Fruit fly (Drosophila melanogaster): ENCODE data around the gene Peritrophin-15a.

The Peritrophin-15a gene

dm6 chr2L:8419382-8419940 lies 23.6 kb upstream of the Peritrophin-15a start:
- no peak for TF ChIP-seq Mio (GFP tag; optimal IDR thresholded peaks at IDR 0.05)
- TF ChIP-seq CG32264 (GFP tag; optimal IDR thresholded peaks at IDR 0.05), result no peak
- TF ChIP-seq fru (GFP tag; optimal IDR thresholded peaks at IDR 0.05), result no peak
- TF ChIP-seq h (GFP tag; optimal IDR thresholded peaks at IDR 0.05), result no peak
- peak; percentile 85 for TF ChIP-seq psq (GFP tag; optimal IDR thresholded peaks at IDR 0.05)
- TF ChIP-seq Abd-B (GFP tag; optimal IDR thresholded peaks at IDR 0.05), result no peak
- TF ChIP-seq Sp1 (GFP tag; optimal IDR thresholded peaks at IDR 0.05), result peak; percentile 27
- peak in 1 of 2 experiments; percentile 24 for TF ChIP-seq dl (GFP tag; optimal IDR thresholded peaks at IDR 0.05; ENCODE audit: insufficient read depth in 1 of 2, partially characterized antibody in 2 of 2)
- no peak for TF ChIP-seq Jra (GFP tag; optimal IDR thresholded peaks at IDR 0.05)
- TF ChIP-seq Rel (GFP tag; optimal IDR thresholded peaks at IDR 0.05), result no peak
- TF ChIP-seq Rel (tag; optimal IDR thresholded peaks at IDR 0.05), result peak; percentile 89
- no peak for TF ChIP-seq OdsH (GFP tag; optimal IDR thresholded peaks at IDR 0.05)
- TF ChIP-seq Dfd (GFP tag; optimal IDR thresholded peaks at IDR 0.05), result peak; percentile 21

- TF ChIP-seq dl (GFP tag; optimal IDR thresholded peaks at IDR 0.05; ENCODE audit: insufficient read depth in 1 of 2, partially characterized antibody in 2 of 2), result no peak
- no peak for TF ChIP-seq CG32264 (GFP tag; optimal IDR thresholded peaks at IDR 0.05)
- TF ChIP-seq lola (GFP tag; optimal IDR thresholded peaks at IDR 0.05), result no peak
- no peak for TF ChIP-seq dsf (GFP tag; optimal IDR thresholded peaks at IDR 0.05; ENCODE audit: borderline replicate concordance)
- TF ChIP-seq ey (GFP tag; optimal IDR thresholded peaks at IDR 0.05), result no peak
- no peak for TF ChIP-seq dmrt93B (GFP tag; optimal IDR thresholded peaks at IDR 0.05)
- no peak for TF ChIP-seq pan (optimal IDR thresholded peaks at IDR 0.05)
- no peak for TF ChIP-seq HLH106 (tag; optimal IDR thresholded peaks at IDR 0.05)
- no peak for TF ChIP-seq Myc (optimal IDR thresholded peaks at IDR 0.05)
- no peak for TF ChIP-seq Hr78 (GFP tag; optimal IDR thresholded peaks at IDR 0.05)
- TF ChIP-seq sage (GFP tag; optimal IDR thresholded peaks at IDR 0.05), result no peak
- no peak for TF ChIP-seq foxo (GFP tag; optimal IDR thresholded peaks at IDR 0.05)
- no peak for TF ChIP-seq Abd-B (GFP tag; optimal IDR thresholded peaks at IDR 0.05)
- no peak for TF ChIP-seq br (GFP tag; optimal IDR thresholded peaks at IDR 0.05)
- no peak for TF ChIP-seq Hr83 (GFP tag; optimal IDR thresholded peaks at IDR 0.05; ENCODE audit: poor library complexity, severe bottlenecking)
Observed at dm6 chr2L:8418113-8418885, 22.4 kb upstream of the Peritrophin-15a start.

DNA sequence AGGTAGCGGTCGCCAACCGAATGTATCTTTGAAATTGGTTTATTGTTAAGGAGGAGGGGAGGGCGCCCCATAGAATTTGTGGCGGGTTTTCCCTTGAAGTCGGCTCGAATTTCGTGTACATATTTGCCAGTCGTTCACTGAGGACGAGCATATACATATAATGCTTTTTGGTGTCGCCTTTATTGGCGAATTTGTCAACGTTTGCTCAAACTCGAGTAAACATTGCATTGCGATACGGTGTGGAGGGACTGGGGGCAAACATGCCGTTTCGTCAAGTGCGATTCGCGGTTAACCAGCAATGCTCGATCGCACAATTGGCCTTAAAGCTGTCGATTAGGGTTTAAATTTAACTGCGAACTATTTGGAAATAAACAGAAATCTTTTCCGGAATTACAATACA lies 21.7 kb upstream of the Peritrophin-15a start:
- no peak for TF ChIP-seq Abd-B (GFP tag; optimal IDR thresholded peaks at IDR 0.05)
- no peak for TF ChIP-seq jim (GFP tag; optimal IDR thresholded peaks at IDR 0.05)
- TF ChIP-seq dsf (GFP tag; optimal IDR thresholded peaks at IDR 0.05; ENCODE audit: borderline replicate concordance), result no peak
- TF ChIP-seq usp (GFP tag; optimal IDR thresholded peaks at IDR 0.05), result no peak
- no peak for TF ChIP-seq CrebA (GFP tag; optimal IDR thresholded peaks at IDR 0.05; ENCODE audit: borderline replicate concordance)
- no peak for TF ChIP-seq pan (optimal IDR thresholded peaks at IDR 0.05)
- TF ChIP-seq Hr78 (GFP tag; optimal IDR thresholded peaks at IDR 0.05), result no peak
- peak; percentile 6 for TF ChIP-seq Hnf4 (GFP tag; optimal IDR thresholded peaks at IDR 0.05)
- no peak for TF ChIP-seq N (GFP tag; optimal IDR thresholded peaks at IDR 0.05)
- no peak for TF ChIP-seq Mio (GFP tag; optimal IDR thresholded peaks at IDR 0.05)
- no peak for TF ChIP-seq ey (GFP tag; optimal IDR thresholded peaks at IDR 0.05)
- no peak for TF ChIP-seq sv (GFP tag; optimal IDR thresholded peaks at IDR 0.05)
- no peak for TF ChIP-seq psq (GFP tag; optimal IDR thresholded peaks at IDR 0.05)
- no peak for TF ChIP-seq dmrt93B (GFP tag; optimal IDR thresholded peaks at IDR 0.05)
- no peak for TF ChIP-seq br (GFP tag; optimal IDR thresholded peaks at IDR 0.05)
- no peak for TF ChIP-seq lola (GFP tag; optimal IDR thresholded peaks at IDR 0.05)
- TF ChIP-seq sage (GFP tag; optimal IDR thresholded peaks at IDR 0.05), result no peak
- peak; percentile 21 for TF ChIP-seq Sp1 (GFP tag; optimal IDR thresholded peaks at IDR 0.05)
- TF ChIP-seq foxo (GFP tag; optimal IDR thresholded peaks at IDR 0.05), result peak in 1 of 2 experiments; percentile 5
- no peak for TF ChIP-seq Myc (optimal IDR thresholded peaks at IDR 0.05)
- TF ChIP-seq OdsH (GFP tag; optimal IDR thresholded peaks at IDR 0.05), result peak; percentile 41
- no peak for TF ChIP-seq fru (GFP tag; optimal IDR thresholded peaks at IDR 0.05)
- peak; percentile 12 for TF ChIP-seq h (GFP tag; optimal IDR thresholded peaks at IDR 0.05)
- TF ChIP-seq Dif (GFP tag; optimal IDR thresholded peaks at IDR 0.05; ENCODE audit: partially characterized antibody), result no peak
- no peak for TF ChIP-seq brk (GFP tag; optimal IDR thresholded peaks at IDR 0.05)
- peak; percentile 5 for TF ChIP-seq HLH106 (tag; optimal IDR thresholded peaks at IDR 0.05)
- TF ChIP-seq GATAd (GFP tag; optimal IDR thresholded peaks at IDR 0.05), result no peak
- no peak for TF ChIP-seq woc (GFP tag; optimal IDR thresholded peaks at IDR 0.05)
- TF ChIP-seq Rel (GFP tag; optimal IDR thresholded peaks at IDR 0.05), result no peak
- peak; percentile 48 for TF ChIP-seq Rel (tag; optimal IDR thresholded peaks at IDR 0.05)
- TF ChIP-seq CG9705 (GFP tag; optimal IDR thresholded peaks at IDR 0.05), result no peak
- no peak for TF ChIP-seq tai (GFP tag; optimal IDR thresholded peaks at IDR 0.05)
- TF ChIP-seq Hr83 (GFP tag; optimal IDR thresholded peaks at IDR 0.05; ENCODE audit: poor library complexity, severe bottlenecking), result peak; percentile 11
- TF ChIP-seq Vsx2 (GFP tag; optimal IDR thresholded peaks at IDR 0.05; ENCODE audit: partially characterized antibody), result no peak
- no peak for TF ChIP-seq Dfd (GFP tag; optimal IDR thresholded peaks at IDR 0.05)
- no peak for TF ChIP-seq Jra (GFP tag; optimal IDR thresholded peaks at IDR 0.05)
- TF ChIP-seq dl (GFP tag; optimal IDR thresholded peaks at IDR 0.05; ENCODE audit: insufficient read depth in 1 of 2, partially characterized antibody in 2 of 2), result no peak
- no peak for TF ChIP-seq CG32264 (GFP tag; optimal IDR thresholded peaks at IDR 0.05)
- peak; percentile 26 for TF ChIP-seq rgr (GFP tag; optimal IDR thresholded peaks at IDR 0.05)

Data from whole organism, wandering third instar larva.